Fruit fly (Drosophila melanogaster) whole organism, embryonic: ENCODE measurements around the gene CG15336.

Source experiments
- Antp ChIP-seq: fragments of 200-800 bp; sonication (Bioruptor generic); optimal IDR thresholded peaks from 3 replicates; lab custom pipeline; 2016; ENCODE audit warnings: missing biosample characterization, missing genetic modification characterization
- Atf6 ChIP-seq: fragments of 200-800 bp; sonication (Bioruptor generic); IDR thresholded peaks from 2 replicates; pipeline ENCODE4 v1.3.6; 2022; ENCODE audit warnings: missing biosample characterization, missing genetic modification characterization
- Bgb ChIP-seq: fragments of 200-800 bp; sonication (Bioruptor generic); IDR thresholded peaks from 2 replicates; pipeline ENCODE4 v1.3.6; 2022; ENCODE audit warnings: missing biosample characterization, missing genetic modification characterization; ENCODE audit not compliant: partially characterized antibody
- Bteb2 ChIP-seq: fragments of 200-800 bp; sonication (Bioruptor generic); optimal IDR thresholded peaks from 2 replicates; lab custom pipeline; 2016; ENCODE audit warnings: missing biosample characterization, missing genetic modification characterization
- CG10209 ChIP-seq: fragments of 200-800 bp; sonication (Bioruptor generic); optimal IDR thresholded peaks from 3 replicates; lab custom pipeline; 2017; ENCODE audit warnings: missing biosample characterization, mild to moderate bottlenecking, missing genetic modification characterization, missing genetic modification reagents
- CG11247 ChIP-seq: fragments of 200-800 bp; sonication (Bioruptor generic); IDR thresholded peaks from 2 replicates; pipeline ENCODE4 v1.3.6; 2022; ENCODE audit warnings: missing biosample characterization, missing genetic modification characterization
- CG12299 ChIP-seq: fragments of 200-800 bp; sonication (Bioruptor generic); optimal IDR thresholded peaks from 2 replicates; lab custom pipeline; 2018; ENCODE audit warnings: missing biosample characterization, mild to moderate bottlenecking, missing genetic modification characterization
- CG12744 ChIP-seq: fragments of 200-800 bp; sonication (Bioruptor generic); optimal IDR thresholded peaks from 2 replicates; lab custom pipeline; 2016; ENCODE audit warnings: missing biosample characterization, missing genetic modification characterization
- CG12942 ChIP-seq: fragments of 200-800 bp; sonication (Bioruptor generic); optimal IDR thresholded peaks from 3 replicates; lab custom pipeline; 2016; ENCODE audit warnings: missing biosample characterization, missing genetic modification characterization
- CG15479 ChIP-seq: fragments of 200-800 bp; sonication (Bioruptor generic); optimal IDR thresholded peaks from 3 replicates; lab custom pipeline; 2019; ENCODE audit warnings: missing biosample characterization, mild to moderate bottlenecking, missing genetic modification characterization, moderate library complexity
- CG15601 ChIP-seq: fragments of 200-800 bp; sonication (Bioruptor generic); optimal IDR thresholded peaks from 3 replicates; lab custom pipeline; 2019; ENCODE audit warnings: missing biosample characterization, mild to moderate bottlenecking, missing genetic modification characterization, moderate library complexity
- CG15696 ChIP-seq: fragments of 200-800 bp; sonication (Bioruptor generic); optimal IDR thresholded peaks from 2 replicates; lab custom pipeline; 2019; ENCODE audit warnings: missing biosample characterization, mild to moderate bottlenecking, missing genetic modification characterization, moderate library complexity
- CG1603 ChIP-seq: fragments of 200-800 bp; sonication (Bioruptor generic); optimal IDR thresholded peaks from 2 replicates; lab custom pipeline; 2019; ENCODE audit warnings: missing biosample characterization, mild to moderate bottlenecking, missing genetic modification characterization, moderate library complexity
- CG18011 ChIP-seq: fragments of 200-800 bp; sonication (Bioruptor generic); optimal IDR thresholded peaks from 2 replicates; lab custom pipeline; 2017; ENCODE audit warnings: missing biosample characterization, missing genetic modification characterization, mild to moderate bottlenecking, moderate library complexity, missing genotype
- CG18476 ChIP-seq: fragments of 200-800 bp; sonication (Bioruptor generic); optimal IDR thresholded peaks from 2 replicates; lab custom pipeline; 2016; ENCODE audit warnings: missing biosample characterization, mild to moderate bottlenecking, missing genetic modification characterization
- CG33557 ChIP-seq: fragments of 200-800 bp; sonication (Bioruptor generic); optimal IDR thresholded peaks from 2 replicates; lab custom pipeline; 2019; ENCODE audit warnings: missing biosample characterization, mild to moderate bottlenecking, missing genetic modification characterization, moderate library complexity
- CG4854 ChIP-seq: fragments of 200-800 bp; sonication (Bioruptor generic); optimal IDR thresholded peaks from 2 replicates; lab custom pipeline; 2016; ENCODE audit warnings: missing biosample characterization, missing genetic modification characterization, inconsistent platforms
- CG7745 ChIP-seq: fragments of 200-800 bp; sonication (Bioruptor generic); optimal IDR thresholded peaks from 2 replicates; lab custom pipeline; 2018; ENCODE audit warnings: missing biosample characterization, mild to moderate bottlenecking, missing genetic modification characterization, moderate library complexity
- CG7786 ChIP-seq: fragments of 200-800 bp; sonication (Bioruptor generic); optimal IDR thresholded peaks from 2 replicates; lab custom pipeline; 2016; ENCODE audit warnings: missing biosample characterization, missing genetic modification characterization
- CG7839 ChIP-seq: fragments of 200-800 bp; sonication (Bioruptor generic); optimal IDR thresholded peaks from 3 replicates; lab custom pipeline; 2018; ENCODE audit warnings: missing biosample characterization, mild to moderate bottlenecking, missing genetic modification characterization, moderate library complexity
- CG8388 ChIP-seq: fragments of 200-800 bp; sonication (Bioruptor generic); optimal IDR thresholded peaks from 2 replicates; lab custom pipeline; 2019; ENCODE audit warnings: missing biosample characterization, mild to moderate bottlenecking, missing genetic modification characterization, moderate library complexity
- CG8765 ChIP-seq: fragments of 200-800 bp; sonication (Bioruptor generic); IDR thresholded peaks from 2 replicates; pipeline ENCODE4 v1.3.6; 2022; ENCODE audit warnings: missing biosample characterization, missing genetic modification characterization
- CG9437 ChIP-seq: fragments of 200-800 bp; sonication (Bioruptor generic); optimal IDR thresholded peaks from 2 replicates; lab custom pipeline; 2018; ENCODE audit warnings: missing biosample characterization, mild to moderate bottlenecking, missing genetic modification characterization
- Chrac-16 ChIP-seq: fragments of 200-800 bp; sonication (Bioruptor generic); optimal IDR thresholded peaks from 3 replicates; lab custom pipeline; 2016; ENCODE audit warnings: missing biosample characterization, missing genetic modification characterization
- Dad ChIP-seq: fragments of 200-800 bp; sonication (Bioruptor generic); optimal IDR thresholded peaks from 3 replicates; lab custom pipeline; 2016; ENCODE audit warnings: missing biosample characterization, missing genetic modification characterization
- Drgx ChIP-seq: fragments of 200-800 bp; sonication (Bioruptor generic); IDR thresholded peaks from 2 replicates; pipeline ENCODE4 v1.3.6; 2022; ENCODE audit warnings: missing biosample characterization, missing genetic modification characterization
- H2.0 ChIP-seq: fragments of 200-800 bp; sonication (Bioruptor generic); IDR thresholded peaks from 2 replicates; pipeline ENCODE4 v1.3.6; 2022; ENCODE audit warnings: missing biosample characterization, missing genetic modification characterization
- Hr51 ChIP-seq, 2 experiments: fragments of 200-800 bp; sonication (Bioruptor generic); optimal IDR thresholded peaks; 2 replicates in 1 of 2; 3 replicates in 1 of 2; lab custom pipeline; 2016 to 2018; ENCODE audit warnings: missing biosample characterization in 2 of 2, missing genetic modification characterization in 2 of 2, mild to moderate bottlenecking in 1 of 2, moderate library complexity in 1 of 2
- Hsf ChIP-seq: fragments of 200-800 bp; sonication (Bioruptor generic); optimal IDR thresholded peaks from 3 replicates; lab custom pipeline; 2016; ENCODE audit warnings: missing biosample characterization, missing genetic modification characterization
- Scr ChIP-seq: fragments of 200-800 bp; sonication (Bioruptor generic); IDR thresholded peaks from 2 replicates; pipeline ENCODE4 v1.3.6; 2022; ENCODE audit warnings: missing biosample characterization, missing genetic modification characterization; ENCODE audit not compliant: partially characterized antibody
- Sox100B ChIP-seq: fragments of 200-800 bp; sonication (Bioruptor generic); optimal IDR thresholded peaks from 3 replicates; lab custom pipeline; 2018; ENCODE audit warnings: missing biosample characterization, mild to moderate bottlenecking, missing genetic modification characterization
- ara ChIP-seq: fragments of 200-800 bp; sonication (Bioruptor generic); IDR thresholded peaks from 2 replicates; pipeline ENCODE4 v1.3.6; 2022; ENCODE audit warnings: missing biosample characterization, missing genetic modification characterization
- chinmo ChIP-seq: fragments of 200-800 bp; sonication (Bioruptor generic); IDR thresholded peaks from 4 replicates; pipeline ENCODE4 v1.3.6; 2022; ENCODE audit warnings: missing biosample characterization, missing genetic modification characterization; ENCODE audit not compliant: partially characterized antibody
- ci ChIP-seq: fragments of 200-800 bp; sonication (Bioruptor generic); IDR thresholded peaks from 3 replicates; pipeline ENCODE4 v1.3.6; 2022; ENCODE audit warnings: missing biosample characterization, missing genetic modification characterization
- cwo ChIP-seq: fragments of 200-800 bp; sonication (Bioruptor generic); optimal IDR thresholded peaks from 3 replicates; lab custom pipeline; 2017; ENCODE audit warnings: missing biosample characterization, missing genetic modification characterization, mild to moderate bottlenecking, moderate library complexity, missing genetic modification reagents
- dm ChIP-seq: fragments of 200-800 bp; sonication (Bioruptor generic); optimal IDR thresholded peaks from 3 replicates; lab custom pipeline; 2016; ENCODE audit warnings: missing biosample characterization, missing genetic modification characterization
- dmrt11E ChIP-seq: fragments of 200-800 bp; sonication (Bioruptor generic); optimal IDR thresholded peaks from 3 replicates; lab custom pipeline; 2018; ENCODE audit warnings: missing biosample characterization, mild to moderate bottlenecking, missing genetic modification characterization, moderate library complexity
- exex ChIP-seq: fragments of 200-800 bp; sonication (Bioruptor generic); optimal IDR thresholded peaks from 4 replicates; lab custom pipeline; 2018; ENCODE audit warnings: missing biosample characterization, mild to moderate bottlenecking, missing genetic modification characterization, moderate library complexity
- grau ChIP-seq: fragments of 200-800 bp; optimal IDR thresholded peaks from 3 replicates; lab custom pipeline; 2019; ENCODE audit warnings: missing biosample characterization, mild to moderate bottlenecking, missing genetic modification characterization, moderate library complexity
- pfk ChIP-seq: fragments of 200-800 bp; sonication (Bioruptor generic); optimal IDR thresholded peaks from 2 replicates; lab custom pipeline; 2018; ENCODE audit warnings: missing biosample characterization, mild to moderate bottlenecking, missing genetic modification characterization, moderate library complexity
- pita ChIP-seq: fragments of 200-800 bp; sonication (Bioruptor generic); optimal IDR thresholded peaks from 2 replicates; lab custom pipeline; 2017; ENCODE audit warnings: missing biosample characterization, mild to moderate bottlenecking, missing genetic modification characterization
- prd ChIP-seq, 3 experiments: fragments of >200 bp in 2 of 3; fragments of 200-800 bp in 1 of 3; sonication (Bioruptor generic) in 1 of 3; optimal IDR thresholded peaks in 2 of 3; IDR thresholded peaks in 1 of 3; 2 replicates in 2 of 3; 3 replicates in 1 of 3; pipeline versions ENCODE4 v1.3.6 to Lab custom; 2017 to 2022; ENCODE audit warnings: missing biosample characterization in 1 of 3, missing genetic modification characterization in 1 of 3
- pzg ChIP-seq: fragments of 200-800 bp; sonication (Bioruptor generic); optimal IDR thresholded peaks from 3 replicates; lab custom pipeline; 2018; ENCODE audit warnings: missing biosample characterization, mild to moderate bottlenecking, missing genetic modification characterization, moderate library complexity
- scrt ChIP-seq: fragments of 200-800 bp; sonication (Bioruptor generic); optimal IDR thresholded peaks from 2 replicates; lab custom pipeline; 2018; ENCODE audit warnings: missing biosample characterization, mild to moderate bottlenecking, missing genetic modification characterization, moderate library complexity
- ttk ChIP-seq: fragments of 200-800 bp; sonication (Bioruptor generic); IDR thresholded peaks from 2 replicates; pipeline ENCODE4 v2.1.2; 2022; ENCODE audit warnings: missing biosample characterization, missing genetic modification characterization
- unc-4 ChIP-seq: fragments of 200-800 bp; sonication (Bioruptor generic); IDR thresholded peaks from 2 replicates; pipeline ENCODE4 v1.3.6; 2022; ENCODE audit warnings: missing biosample characterization, missing genetic modification characterization; ENCODE audit not compliant: partially characterized antibody
- vvl ChIP-seq: fragments of 200-800 bp; sonication (Bioruptor generic); IDR thresholded peaks from 2 replicates; pipeline ENCODE4 v1.3.6; 2022; ENCODE audit warnings: missing biosample characterization, missing genetic modification characterization

The CG15336 gene

DNA sequence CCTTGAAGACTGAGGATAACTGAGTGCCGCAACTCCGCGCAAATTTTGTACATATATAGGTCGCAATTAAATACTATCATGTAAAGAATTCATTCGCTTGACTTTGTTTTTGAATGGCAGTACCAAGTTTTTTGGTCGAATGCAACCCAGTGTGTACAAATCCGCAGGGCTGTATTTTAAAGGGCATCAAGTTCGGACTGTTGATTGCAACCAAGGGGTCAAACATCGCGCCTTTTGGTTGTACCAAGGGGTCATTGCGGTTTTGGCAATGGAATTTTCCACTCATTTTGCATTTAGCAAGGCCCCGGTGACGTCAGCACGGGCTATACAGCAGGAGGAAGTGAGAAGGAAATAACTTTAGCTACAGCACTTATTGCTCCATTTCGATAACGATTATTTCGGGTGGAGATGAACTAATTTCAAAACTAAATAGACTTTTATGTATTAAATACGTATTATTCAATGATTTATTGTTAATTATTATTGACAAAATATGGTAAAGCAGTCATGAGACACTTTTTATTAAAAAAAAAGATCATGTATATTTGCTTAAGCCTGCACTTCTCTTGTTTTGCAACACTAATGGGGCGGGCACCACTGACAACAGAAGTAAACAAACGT is 15.9 kb upstream of the CG15336 start, which contains the start of gene CG10958 (continued):
- peak; percentile 56 for TF ChIP-seq Chrac-16 (GFP tag; lab: Kevin White, UChicago)
- TF ChIP-seq CG1603 (tag; lab: Kevin White, UChicago) = peak; percentile 34
- peak; percentile 51 for TF ChIP-seq ara (GFP tag; lab: Robert Waterston, UW)
- TF ChIP-seq CG12942 (GFP tag; lab: Kevin White, UChicago) = peak; percentile 56
- TF ChIP-seq CG9437 (GFP tag; lab: Kevin White, UChicago) = peak; percentile 74
- peak; percentile 32 for TF ChIP-seq CG18476 (GFP tag; lab: Kevin White, UChicago)
- peak; percentile 18 for TF ChIP-seq cwo (GFP tag; lab: Kevin White, UChicago)
- TF ChIP-seq Bteb2 (GFP tag; lab: Kevin White, UChicago) = peak; percentile 1
- TF ChIP-seq Antp (GFP tag; lab: Kevin White, UChicago) = peak; percentile 9
- TF ChIP-seq Atf6 (GFP tag; lab: Robert Waterston, UW) = peak; percentile 58; the same call in 1 of the 2 replicates
- no peak for TF ChIP-seq chinmo (GFP tag; lab: Robert Waterston, UW)
- TF ChIP-seq vvl (GFP tag; lab: Robert Waterston, UW) = peak; percentile 64; the same call in 1 of the 2 replicates
- peak in 1 of 2 experiments; percentile 60 for TF ChIP-seq Hr51 (GFP tag; optimal IDR thresholded peaks at IDR 0.05; lab: Kevin White, UChicago)
- TF ChIP-seq CG12744 (GFP tag; lab: Kevin White, UChicago) = no peak
- peak; percentile 26; the same call in 1 of the 2 replicates for TF ChIP-seq ttk (GFP tag; lab: Robert Waterston, UW)
- peak; percentile 38 for TF ChIP-seq pzg (GFP tag; lab: Kevin White, UChicago)
- TF ChIP-seq ci (GFP tag; lab: Robert Waterston, UW) = 0 out of 3 replicates have a peak, but pooled peaks have one; percentile 37
- TF ChIP-seq CG15601 (tag; lab: Kevin White, UChicago) = peak; percentile 18
- TF ChIP-seq CG4854 (GFP tag; lab: Kevin White, UChicago) = peak; percentile 8
- TF ChIP-seq CG7786 (GFP tag; lab: Kevin White, UChicago) = no peak
- peak; percentile 51 for TF ChIP-seq CG7839
- no peak for TF ChIP-seq CG15479 (GFP tag; lab: Kevin White, UChicago)
- TF ChIP-seq CG15696 (tag; lab: Kevin White, UChicago) = peak; percentile 35
- peak; percentile 41 for TF ChIP-seq CG10209 (GFP tag; lab: Kevin White, UChicago)
- no peak for TF ChIP-seq unc-4
- TF ChIP-seq Scr (GFP tag; lab: Robert Waterston, UW) = peak; percentile 31; the same call in 1 of the 2 replicates
- TF ChIP-seq Dad = peak; percentile 35
- no peak for TF ChIP-seq Bgb (GFP tag; lab: Robert Waterston, UW)
- TF ChIP-seq CG12299 (tag; lab: Kevin White, UChicago) = peak; percentile 46
- TF ChIP-seq CG8765 (GFP tag; lab: Robert Waterston, UW) = 0 out of 2 replicates have a peak, but pooled peaks have one; percentile 16
- TF ChIP-seq CG7745 = no peak
- TF ChIP-seq prd (optimal IDR thresholded peaks at IDR 0.05; lab: Kevin White, UChicago) = no peak
- peak; percentile 73 for TF ChIP-seq prd (GFP tag; IDR thresholded peaks at IDR 0.05; lab: Robert Waterston, UW)
- TF ChIP-seq pfk (GFP tag; lab: Kevin White, UChicago) = no peak
- TF ChIP-seq grau (tag; lab: Kevin White, UChicago) = peak; percentile 59
- TF ChIP-seq H2.0 (GFP tag; lab: Robert Waterston, UW) = 0 out of 2 replicates have a peak, but pooled peaks have one; percentile 7
- TF ChIP-seq exex (tag; lab: Kevin White, UChicago) = peak; percentile 30
- peak; percentile 45; the same call in 1 of the 2 replicates for TF ChIP-seq Drgx
- peak; percentile 5 for TF ChIP-seq dm (GFP tag; lab: Kevin White, UChicago)
- peak; percentile 47 for TF ChIP-seq Hsf (GFP tag; lab: Kevin White, UChicago)
- TF ChIP-seq pita = no peak
- no peak for TF ChIP-seq scrt (GFP tag; lab: Kevin White, UChicago)
- TF ChIP-seq dmrt11E (tag; lab: Kevin White, UChicago) = peak; percentile 33
- peak; percentile 60 for TF ChIP-seq CG18011 (GFP tag; lab: Kevin White, UChicago)
- TF ChIP-seq CG11247 (GFP tag; lab: Robert Waterston, UW) = peak; percentile 30
- peak; percentile 55 for TF ChIP-seq Sox100B (GFP tag; lab: Kevin White, UChicago)
- TF ChIP-seq CG33557 = peak; percentile 20
- peak; percentile 45 for TF ChIP-seq CG8388
